Fruit fly (Drosophila melanogaster) whole organism, adult: ENCODE data around the gene Pep.

Source experiments
- Hr96 ChIP-seq: fragments of 200-800 bp; sonication (Bioruptor generic); optimal IDR thresholded peaks from 2 replicates; lab custom pipeline; 2016; ENCODE audit warnings: missing biosample characterization, missing genetic modification characterization
- cnc ChIP-seq, 2 experiments: fragments of >200 bp; optimal IDR thresholded peaks; 2 replicates each; lab custom pipeline; 2017
- kay ChIP-seq: fragments of 200-800 bp; sonication (Bioruptor generic); peaks from one replicate; lab custom pipeline; 2016; ENCODE audit warnings: missing biosample characterization, missing genetic modification characterization, borderline replicate concordance
- tj ChIP-seq: fragments of 200-800 bp; sonication (Bioruptor generic); optimal IDR thresholded peaks from 3 replicates; lab custom pipeline; 2017; ENCODE audit warnings: missing biosample characterization, mild to moderate bottlenecking, missing genetic modification characterization, moderate library complexity
- toe ChIP-seq: fragments of 200-800 bp; sonication (Bioruptor generic); optimal IDR thresholded peaks from 2 replicates; lab custom pipeline; 2016; ENCODE audit warnings: missing biosample characterization, missing genetic modification characterization

DNA sequence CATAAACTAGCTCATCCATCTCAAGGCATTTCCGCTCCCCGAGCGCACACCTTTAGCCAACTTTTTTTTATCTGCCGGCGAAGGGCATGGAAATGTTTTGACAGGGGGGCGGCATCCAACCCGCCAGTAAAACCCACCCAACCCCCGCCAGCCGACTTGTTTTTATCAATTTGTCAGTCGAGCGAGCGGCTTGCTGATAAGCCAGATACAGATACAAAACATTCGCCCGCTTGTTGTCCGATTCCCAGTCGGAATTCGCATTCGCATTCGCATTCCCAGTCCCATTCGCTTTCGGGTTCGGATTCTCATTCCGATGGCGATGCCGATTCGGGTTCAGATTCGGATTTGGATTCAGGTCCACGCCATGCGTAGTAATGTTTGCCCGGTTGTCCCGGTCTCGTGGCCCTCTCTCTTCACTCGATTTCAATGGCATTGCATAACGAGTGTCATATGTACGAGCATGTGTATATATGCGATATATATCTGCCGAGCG lies 20.3 kb upstream of the Pep start:
- TF ChIP-seq toe (no peak), cnc (optimal IDR thresholded peaks at IDR 0.05; lab: Kevin White, UChicago) (no peak), tj (GFP tag; lab: Kevin White, UChicago) (peak; percentile 53), Hr96 (GFP tag; lab: Kevin White, UChicago) (peak; percentile 12), kay (GFP tag; lab: Kevin White, UChicago) (peak; percentile 52)
